Worm (Caenorhabditis elegans) whole organism, L4 larva: ENCODE measurements around the gene ZK287.4.

Experiments used
- F10B5.3 ChIP-seq: sonication (generic microtip); optimal IDR thresholded peaks from 2 replicates; lab custom pipeline; 2016; ENCODE audit warnings: mild to moderate bottlenecking, missing genetic modification characterization, missing compliant biosample characterization
- F26F4.8 ChIP-seq: fragments of 200-800 bp; sonication (Bioruptor generic); conservative IDR thresholded peaks from 2 replicates; pipeline ENCODE4 v1.3.6; 2022; ENCODE audit warnings: missing genetic modification characterization, missing compliant biosample characterization
- R02D3.7 ChIP-seq: fragments of 150-350 bp; sonication (generic microtip); optimal IDR thresholded peaks from 3 replicates; lab custom pipeline; 2014; ENCODE audit warnings: missing biosample characterization, missing genetic modification characterization
- T20F7.1 ChIP-seq: fragments of 200-800 bp; sonication (Bioruptor generic); optimal IDR thresholded peaks from 2 replicates; lab custom pipeline; 2018; ENCODE audit warnings: mild to moderate bottlenecking, missing genetic modification characterization, missing compliant biosample characterization
- T26A8.4 ChIP-seq: fragments of 200-800 bp; sonication (Bioruptor generic); IDR thresholded peaks from 2 replicates; pipeline ENCODE4 v1.3.6; 2022; ENCODE audit warnings: missing genetic modification characterization, missing compliant biosample characterization
- Y48G9A.11 ChIP-seq: fragments of 200-800 bp; sonication (Bioruptor generic); IDR thresholded peaks from 2 replicates; pipeline ENCODE4 v1.3.6; 2022; ENCODE audit warnings: missing genetic modification reagents, missing genetic modification characterization, missing compliant biosample characterization
- aha-1 ChIP-seq: fragments of 150-350 bp; peaks from one replicate; lab custom pipeline; 2014; ENCODE audit warnings: missing biosample characterization, missing genetic modification characterization
- ama-1 ChIP-seq: fragments of 150-350 bp; optimal IDR thresholded peaks from 2 replicates; lab custom pipeline; 2014; ENCODE audit warnings: inconsistent platforms, mixed read lengths
- ceh-20 ChIP-seq: fragments of 200-800 bp; sonication (Bioruptor generic); IDR thresholded peaks from 2 replicates; pipeline ENCODE4 v1.3.6; 2022; ENCODE audit warnings: missing genetic modification reagents, missing genetic modification characterization, missing compliant biosample characterization
- ceh-28 ChIP-seq: fragments of 150-350 bp; optimal IDR thresholded peaks from 2 replicates; lab custom pipeline; 2014; ENCODE audit warnings: missing biosample characterization, missing genetic modification reagents, missing genetic modification characterization
- ceh-32 ChIP-seq: sonication (generic microtip); optimal IDR thresholded peaks from 2 replicates; lab custom pipeline; 2016; ENCODE audit warnings: mild to moderate bottlenecking, missing genetic modification characterization, missing compliant biosample characterization; ENCODE audit not compliant: poor library complexity
- ces-1 ChIP-seq: fragments of 150-350 bp; sonication (generic microtip); optimal IDR thresholded peaks from 4 replicates; lab custom pipeline; 2014; ENCODE audit warnings: missing biosample characterization, missing genetic modification reagents, missing genetic modification characterization
- cey-2 ChIP-seq: sonication (generic microtip); optimal IDR thresholded peaks from 3 replicates; lab custom pipeline; 2017; ENCODE audit warnings: missing genetic modification characterization, mild to moderate bottlenecking, missing compliant biosample characterization, antibody characterized with exemption, borderline replicate concordance; ENCODE audit not compliant: insufficient read depth
- daf-16 ChIP-seq, 3 experiments: sonication (generic microtip); optimal IDR thresholded peaks; 2 replicates each; lab custom pipeline; 2016 to 2017; ENCODE audit warnings: missing genetic modification characterization in 3 of 3, missing genetic modification reagents in 3 of 3, mild to moderate bottlenecking in 2 of 3, missing compliant biosample characterization in 2 of 3, missing biosample characterization in 1 of 3, moderate library complexity in 1 of 3
- dpl-1 ChIP-seq: fragments of 150-350 bp; optimal IDR thresholded peaks from 2 replicates; lab custom pipeline; 2014; ENCODE audit warnings: missing biosample characterization, missing genetic modification reagents, missing genetic modification characterization
- dve-1 ChIP-seq: sonication (generic microtip); optimal IDR thresholded peaks from 2 replicates; lab custom pipeline; 2017; ENCODE audit warnings: antibody characterized with exemption, mild to moderate bottlenecking, missing genetic modification characterization, missing compliant biosample characterization; ENCODE audit not compliant: insufficient read depth
- hif-1 ChIP-seq, 2 experiments: sonication (generic microtip); optimal IDR thresholded peaks; 2 replicates each; lab custom pipeline; 2016 to 2017; ENCODE audit warnings: missing compliant biosample characterization in 2 of 2, missing genetic modification characterization in 2 of 2, missing genetic modification reagents in 2 of 2, missing genotype in 2 of 2, mild to moderate bottlenecking in 1 of 2
- hlh-11 ChIP-seq: fragments of 200-800 bp; sonication (Bioruptor generic); optimal IDR thresholded peaks from 2 replicates; lab custom pipeline; 2018; ENCODE audit warnings: mild to moderate bottlenecking, missing genetic modification characterization, missing compliant biosample characterization
- jun-1 ChIP-seq: fragments of 150-350 bp; optimal IDR thresholded peaks from 2 replicates; lab custom pipeline; 2014; ENCODE audit warnings: missing biosample characterization, missing genetic modification reagents, missing genetic modification characterization
- lin-13 ChIP-seq: fragments of 150-350 bp; optimal IDR thresholded peaks from 2 replicates; lab custom pipeline; 2014; ENCODE audit warnings: missing biosample characterization, missing genetic modification reagents, missing genetic modification characterization
- lin-29 ChIP-seq: fragments of 200-800 bp; sonication (Bioruptor generic); IDR thresholded peaks from 2 replicates; pipeline ENCODE4 v1.3.6; 2022; ENCODE audit warnings: missing genetic modification reagents, missing genetic modification characterization, missing compliant biosample characterization
- lsy-2 ChIP-seq, 2 experiments: fragments of 150-350 bp in 1 of 2; sonication (generic microtip) in 1 of 2; optimal IDR thresholded peaks; 2 replicates each; lab custom pipeline; 2014 to 2017; ENCODE audit warnings: missing biosample characterization in 2 of 2, missing genetic modification characterization in 2 of 2
- nhr-102 ChIP-seq: sonication (generic microtip); optimal IDR thresholded peaks from 2 replicates; lab custom pipeline; 2016; ENCODE audit warnings: mild to moderate bottlenecking, missing genetic modification characterization, moderate library complexity, missing compliant biosample characterization
- nhr-111 ChIP-seq: fragments of 200-800 bp; sonication (Bioruptor generic); optimal IDR thresholded peaks from 2 replicates; lab custom pipeline; 2018; ENCODE audit warnings: mild to moderate bottlenecking, missing genetic modification characterization, missing compliant biosample characterization
- nhr-25 ChIP-seq: sonication (generic microtip); optimal IDR thresholded peaks from 2 replicates; lab custom pipeline; 2017; ENCODE audit warnings: missing genetic modification characterization, mild to moderate bottlenecking, missing compliant biosample characterization, antibody characterized with exemption, moderate library complexity, borderline replicate concordance; ENCODE audit not compliant: insufficient read depth
- nhr-28 ChIP-seq: fragments of 150-350 bp; optimal IDR thresholded peaks from 2 replicates; lab custom pipeline; 2014; ENCODE audit warnings: missing biosample characterization, missing genetic modification characterization
- nhr-42 ChIP-seq: fragments of 200-800 bp; sonication (Bioruptor generic); IDR thresholded peaks from 2 replicates; pipeline ENCODE4 v1.3.6; 2022; ENCODE audit warnings: missing genetic modification characterization, missing compliant biosample characterization
- nhr-48 ChIP-seq: sonication (generic microtip); optimal IDR thresholded peaks from 2 replicates; lab custom pipeline; 2016; ENCODE audit warnings: mild to moderate bottlenecking, missing genetic modification characterization, missing compliant biosample characterization
- nhr-77 ChIP-seq: fragments of 150-350 bp; optimal IDR thresholded peaks from 2 replicates; lab custom pipeline; 2014; ENCODE audit warnings: missing biosample characterization, missing genetic modification characterization
- php-3 ChIP-seq: fragments of 200-800 bp; sonication (Bioruptor generic); IDR thresholded peaks from 2 replicates; pipeline ENCODE4 v1.3.6; 2022; ENCODE audit warnings: missing genetic modification reagents, missing genetic modification characterization, missing compliant biosample characterization
- pqm-1 ChIP-seq: sonication (generic microtip); optimal IDR thresholded peaks from 2 replicates; lab custom pipeline; 2017; ENCODE audit warnings: missing biosample characterization, missing genetic modification characterization
- sdz-12 ChIP-seq: fragments of 200-800 bp; sonication (Bioruptor generic); optimal IDR thresholded peaks from 2 replicates; lab custom pipeline; 2018; ENCODE audit warnings: mild to moderate bottlenecking, missing genetic modification characterization, missing compliant biosample characterization
- skn-1 ChIP-seq: fragments of 150-350 bp; optimal IDR thresholded peaks from 2 replicates; lab custom pipeline; 2014; ENCODE audit warnings: missing biosample characterization, missing genetic modification characterization
- spr-1 ChIP-seq: sonication (generic microtip); optimal IDR thresholded peaks from 2 replicates; lab custom pipeline; 2016; ENCODE audit warnings: mild to moderate bottlenecking, missing genetic modification characterization, missing compliant biosample characterization
- tag-97 ChIP-seq: fragments of 200-800 bp; sonication (Bioruptor generic); IDR thresholded peaks from 2 replicates; pipeline ENCODE4 v1.3.6; 2022; ENCODE audit warnings: missing genetic modification characterization, missing compliant biosample characterization
- unc-62 ChIP-seq, 3 experiments: fragments of 150-350 bp in 1 of 3; sonication (generic microtip); optimal IDR thresholded peaks in 2 of 3; peaks in 1 of 3; 1 replicate in 1 of 3; 2 replicates in 2 of 3; lab custom pipeline; 2014 to 2017; ENCODE audit warnings: missing biosample characterization in 3 of 3, missing genetic modification characterization in 3 of 3, missing genetic modification reagents in 3 of 3, missing genotype in 1 of 3
- zag-1 ChIP-seq: fragments of 150-350 bp; optimal IDR thresholded peaks from 2 replicates; lab custom pipeline; 2014; ENCODE audit warnings: missing biosample characterization, missing genetic modification characterization
- zfp-2 ChIP-seq: sonication (generic microtip); optimal IDR thresholded peaks from 2 replicates; lab custom pipeline; 2016; ENCODE audit warnings: mild to moderate bottlenecking, missing genetic modification characterization, missing compliant biosample characterization
- ztf-11 ChIP-seq: fragments of 150-350 bp; optimal IDR thresholded peaks from 2 replicates; lab custom pipeline; 2014; ENCODE audit warnings: missing biosample characterization, missing genetic modification characterization

ZK287.4 gene

DNA sequence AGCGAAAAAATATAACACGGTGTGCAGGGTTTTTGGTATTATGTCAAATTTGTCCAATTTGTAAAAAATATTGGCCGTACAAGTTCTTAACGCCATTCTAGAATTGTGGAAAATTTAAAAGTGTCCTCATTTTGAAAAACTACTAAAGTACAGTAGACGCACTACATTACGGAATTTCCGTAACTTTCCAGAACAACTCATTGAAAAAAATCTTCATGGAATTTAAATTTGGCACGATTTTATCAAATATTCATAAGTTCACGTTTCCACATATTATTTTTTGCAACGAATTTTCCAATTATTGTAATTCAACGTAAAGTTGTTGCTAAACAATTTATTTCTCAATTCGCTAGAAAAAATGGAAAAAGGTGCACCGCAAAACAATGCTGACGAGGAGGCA, 29.4 kb upstream of the ZK287.4 start, which contains the start of gene F40F9.3:
Gene F40F9.3, plus strand, starts transcription at position 301 of the 400 bp plus-strand sequence.
- no peak for TF ChIP-seq hlh-11 (tag; lab: Kevin White, UChicago)
- TF ChIP-seq spr-1 (tag; lab: Kevin White, UChicago) = no peak
- TF ChIP-seq sdz-12 (GFP tag; lab: Kevin White, UChicago) = no peak
- TF ChIP-seq ces-1 (GFP tag; lab: Kevin White, UChicago) = no peak
- no peak for TF ChIP-seq nhr-77 (tag; lab: Kevin White, UChicago)
- no peak for TF ChIP-seq lin-29 (GFP tag; lab: Robert Waterston, UW)
- TF ChIP-seq F26F4.8 (GFP tag; lab: Robert Waterston, UW) = no peak
- no peak for TF ChIP-seq ceh-28 (tag; lab: Kevin White, UChicago)
- TF ChIP-seq dpl-1 (GFP tag; lab: Kevin White, UChicago) = no peak
- TF ChIP-seq R02D3.7 (tag; lab: Kevin White, UChicago) = no peak
- no peak for TF ChIP-seq cey-2 (tag; lab: Kevin White, UChicago)
- no peak for TF ChIP-seq nhr-102
- TF ChIP-seq tag-97 = no peak
- no peak for TF ChIP-seq nhr-111 (GFP tag; lab: Kevin White, UChicago)

DNA sequence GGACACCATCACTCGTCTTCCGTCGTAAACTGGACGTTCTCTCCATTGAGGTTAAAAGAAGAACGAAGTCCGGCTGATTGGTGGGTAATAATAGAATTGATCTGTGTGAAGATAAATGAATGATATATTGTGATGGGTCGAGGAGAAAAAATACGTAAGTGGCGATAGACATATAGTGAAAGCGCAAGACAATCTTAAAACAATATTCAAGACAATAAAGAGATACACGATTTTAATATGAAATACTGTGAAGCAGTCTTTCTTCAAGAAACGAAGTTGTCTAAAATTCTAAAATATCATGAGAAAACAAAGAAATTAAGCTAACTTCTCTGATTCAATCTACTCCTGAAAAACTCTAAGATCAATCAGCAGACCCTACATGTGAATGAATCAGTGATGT, 28.1 kb upstream of the ZK287.4 start, which contains the start of gene F40F9.10:
Gene F40F9.10, minus strand, starts transcription at position 101 of the 400 bp plus-strand sequence.
- TF ChIP-seq skn-1 (tag; lab: Kevin White, UChicago) = no peak
- no peak for TF ChIP-seq zfp-2 (tag; lab: Kevin White, UChicago)
- no peak for TF ChIP-seq jun-1 (tag; lab: Kevin White, UChicago)
- no peak for TF ChIP-seq ama-1
- TF ChIP-seq ceh-20 (GFP tag; lab: Robert Waterston, UW) = no peak
- no peak for TF ChIP-seq ceh-32 (tag; lab: Kevin White, UChicago)
- TF ChIP-seq lsy-2 (tag; optimal IDR thresholded peaks at IDR 0.05; lab: Kevin White, UChicago) = no peak
- no peak for TF ChIP-seq ztf-11 (tag; lab: Kevin White, UChicago)
- TF ChIP-seq F10B5.3 = no peak
- TF ChIP-seq T26A8.4 (GFP tag; lab: Robert Waterston, UW) = no peak
- TF ChIP-seq ceh-28 (tag; lab: Kevin White, UChicago) = no peak
- no peak for TF ChIP-seq hif-1 (tag; optimal IDR thresholded peaks at IDR 0.05; lab: Kevin White, UChicago)
- TF ChIP-seq nhr-25 (tag; lab: Kevin White, UChicago) = no peak
- no peak for TF ChIP-seq nhr-48 (tag; lab: Kevin White, UChicago)
- TF ChIP-seq nhr-42 (GFP tag; lab: Robert Waterston, UW) = no peak
- TF ChIP-seq lin-13 = no peak

DNA sequence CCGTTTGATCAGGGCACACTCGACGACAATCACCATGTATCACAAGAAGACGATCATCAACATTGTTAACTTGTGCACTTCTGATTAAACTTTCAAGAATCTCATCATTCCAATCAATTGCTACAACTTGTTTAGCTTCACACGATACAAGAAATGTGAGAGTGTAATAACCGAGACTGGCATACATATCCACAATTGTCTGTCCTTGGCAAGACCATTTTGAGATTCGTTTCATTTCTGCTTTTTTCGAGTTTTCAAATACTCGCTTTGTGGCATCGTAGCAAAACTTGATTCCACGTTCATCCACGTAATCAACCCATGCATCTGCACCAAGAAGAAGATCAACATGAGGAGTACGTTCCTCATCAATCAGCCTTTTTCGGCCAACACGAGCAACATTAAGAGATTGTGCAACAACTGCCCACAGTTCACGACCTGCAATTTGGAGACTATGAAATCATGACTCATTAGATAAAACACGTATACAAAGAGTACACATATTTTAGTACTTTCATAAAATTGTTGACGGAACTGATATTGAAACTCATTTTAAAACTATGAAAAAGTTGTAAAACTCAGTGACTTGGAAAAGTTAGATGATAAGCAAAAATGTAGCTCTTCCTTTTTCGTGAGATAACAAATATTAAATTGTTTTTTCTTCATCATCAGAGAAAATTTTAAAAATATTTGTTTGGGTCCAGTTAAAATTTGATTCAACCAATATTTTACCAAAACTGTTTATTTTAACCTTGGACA, 27.1 kb upstream of the ZK287.4 start:
- TF ChIP-seq nhr-28 (peak; percentile 44), aha-1 (peak; percentile 67), unc-62 (GFP tag; optimal IDR thresholded peaks at IDR 0.05 in 1 of 2; lab: Kevin White, UChicago) (peak in 1 of 2 experiments; percentile 93), unc-62 (tag; optimal IDR thresholded peaks at IDR 0.05; lab: Kevin White, UChicago) (no peak), ceh-28 (tag; lab: Kevin White, UChicago) (no peak), dve-1 (tag; lab: Kevin White, UChicago) (peak; percentile 33), daf-16 (GFP tag; optimal IDR thresholded peaks at IDR 0.05; lab: Kevin White, UChicago) (no peak), daf-16 (tag; optimal IDR thresholded peaks at IDR 0.05; lab: Kevin White, UChicago) (peak; percentile 37), jun-1 (tag; lab: Kevin White, UChicago) (no peak), zag-1 (tag; lab: Kevin White, UChicago) (no peak), pqm-1 (tag; lab: Kevin White, UChicago) (peak; percentile 47), nhr-77 (tag; lab: Kevin White, UChicago) (peak; percentile 24), Y48G9A.11 (GFP tag; lab: Robert Waterston, UW) (no peak), php-3 (peak; percentile 87), T20F7.1 (GFP tag; lab: Kevin White, UChicago) (no peak)
